Worm (Caenorhabditis elegans) whole organism, L2 larva: ENCODE data around the gene ZK1128.1.

ENCODE experiments used
- R02D3.7 ChIP-seq: fragments of 150-350 bp; optimal IDR thresholded peaks from 2 replicates; lab custom pipeline; 2014; ENCODE audit warnings: missing biosample characterization, missing genetic modification characterization
- ZK546.5 ChIP-seq: sonication (generic microtip); optimal IDR thresholded peaks from 2 replicates; lab custom pipeline; 2017; ENCODE audit warnings: missing biosample characterization, missing genetic modification characterization
- alr-1 ChIP-seq: fragments of 150-350 bp; optimal IDR thresholded peaks from 2 replicates; lab custom pipeline; 2014; ENCODE audit warnings: missing biosample characterization, missing genetic modification characterization
- aly-2 ChIP-seq: fragments of 150-350 bp; optimal IDR thresholded peaks from 2 replicates; lab custom pipeline; 2014; ENCODE audit warnings: missing biosample characterization, missing genetic modification characterization
- ama-1 ChIP-seq: fragments of 150-350 bp; optimal IDR thresholded peaks from 2 replicates; lab custom pipeline; 2018; ENCODE audit warnings: inconsistent platforms
- blmp-1 ChIP-seq: sonication (generic microtip); optimal IDR thresholded peaks from 2 replicates; lab custom pipeline; 2017; ENCODE audit warnings: missing genetic modification characterization, mild to moderate bottlenecking, missing compliant biosample characterization, antibody characterized with exemption, moderate library complexity; ENCODE audit not compliant: insufficient read depth
- ceh-82 ChIP-seq: fragments of 150-350 bp; optimal IDR thresholded peaks from 2 replicates; lab custom pipeline; 2014; ENCODE audit warnings: missing biosample characterization, missing genetic modification characterization
- crh-2 ChIP-seq: sonication (generic microtip); optimal IDR thresholded peaks from 2 replicates; lab custom pipeline; 2017; ENCODE audit warnings: missing biosample characterization, missing genetic modification characterization
- dmd-4 ChIP-seq: sonication (generic microtip); optimal IDR thresholded peaks from 2 replicates; lab custom pipeline; 2017; ENCODE audit warnings: missing biosample characterization, missing genetic modification characterization
- egl-27 ChIP-seq: sonication (generic microtip); optimal IDR thresholded peaks from 3 replicates; lab custom pipeline; 2017; ENCODE audit warnings: missing biosample characterization, missing genetic modification reagents, missing genetic modification characterization
- elt-1 ChIP-seq: fragments of 150-350 bp; optimal IDR thresholded peaks from 2 replicates; lab custom pipeline; 2014; ENCODE audit warnings: missing biosample characterization, missing genetic modification characterization
- elt-3 ChIP-seq: sonication (generic microtip); optimal IDR thresholded peaks from 2 replicates; lab custom pipeline; 2017; ENCODE audit warnings: missing biosample characterization, missing genetic modification characterization
- fos-1 ChIP-seq: fragments of 150-350 bp; optimal IDR thresholded peaks from 2 replicates; lab custom pipeline; 2014; ENCODE audit warnings: missing biosample characterization, missing genetic modification characterization
- gmeb-1 ChIP-seq: fragments of 150-350 bp; optimal IDR thresholded peaks from 2 replicates; lab custom pipeline; 2014; ENCODE audit warnings: missing biosample characterization, missing genetic modification characterization
- lin-11 ChIP-seq: fragments of 150-350 bp; sonication (generic microtip); optimal IDR thresholded peaks from 2 replicates; lab custom pipeline; 2014; ENCODE audit warnings: missing biosample characterization, missing genetic modification characterization, inconsistent platforms, mixed read lengths
- lin-13 ChIP-seq: fragments of 150-350 bp; optimal IDR thresholded peaks from 2 replicates; lab custom pipeline; 2014; ENCODE audit warnings: missing biosample characterization, missing genetic modification reagents, missing genetic modification characterization
- lin-39 ChIP-seq: fragments of 150-350 bp; optimal IDR thresholded peaks from 2 replicates; lab custom pipeline; 2014; ENCODE audit warnings: missing biosample characterization, missing genetic modification reagents, missing genetic modification characterization
- mab-5 ChIP-seq: fragments of 150-350 bp; optimal IDR thresholded peaks from 2 replicates; lab custom pipeline; 2014; ENCODE audit warnings: missing biosample characterization, missing genetic modification characterization
- nhr-10 ChIP-seq: sonication (generic microtip); optimal IDR thresholded peaks from 2 replicates; lab custom pipeline; 2017; ENCODE audit warnings: missing biosample characterization, missing genetic modification characterization
- nhr-12 ChIP-seq: fragments of 150-350 bp; optimal IDR thresholded peaks from 2 replicates; lab custom pipeline; 2014; ENCODE audit warnings: missing biosample characterization, missing genetic modification characterization
- nhr-129 ChIP-seq: fragments of 150-350 bp; optimal IDR thresholded peaks from 2 replicates; lab custom pipeline; 2014; ENCODE audit warnings: missing biosample characterization, missing genetic modification characterization
- nhr-23 ChIP-seq: fragments of 150-350 bp; optimal IDR thresholded peaks from 2 replicates; lab custom pipeline; 2014; ENCODE audit warnings: missing biosample characterization, missing genetic modification reagents, missing genetic modification characterization
- nhr-237 ChIP-seq: fragments of 150-350 bp; optimal IDR thresholded peaks from 2 replicates; lab custom pipeline; 2014; ENCODE audit warnings: missing biosample characterization, missing genetic modification characterization
- nhr-25 ChIP-seq: fragments of 150-350 bp; sonication (generic microtip); optimal IDR thresholded peaks from 3 replicates; lab custom pipeline; 2014; ENCODE audit warnings: missing biosample characterization, missing genetic modification characterization
- nhr-6 ChIP-seq: fragments of 150-350 bp; optimal IDR thresholded peaks from 2 replicates; lab custom pipeline; 2014; ENCODE audit warnings: missing biosample characterization, missing genetic modification characterization
- nhr-77 ChIP-seq: fragments of 150-350 bp; optimal IDR thresholded peaks from 2 replicates; lab custom pipeline; 2014; ENCODE audit warnings: missing biosample characterization, missing genetic modification characterization
- peb-1 ChIP-seq: fragments of 150-350 bp; optimal IDR thresholded peaks from 2 replicates; lab custom pipeline; 2014; ENCODE audit warnings: missing biosample characterization, missing genetic modification characterization
- skn-1 ChIP-seq: sonication (generic microtip); optimal IDR thresholded peaks from 2 replicates; lab custom pipeline; 2017; ENCODE audit warnings: missing biosample characterization, missing genetic modification characterization
- sma-3 ChIP-seq: sonication (generic microtip); optimal IDR thresholded peaks from 2 replicates; lab custom pipeline; 2016; ENCODE audit warnings: missing genetic modification reagents, missing genetic modification characterization, missing compliant biosample characterization
- sma-9 ChIP-seq, 2 experiments: fragments of 150-350 bp in 1 of 2; sonication (generic microtip) in 1 of 2; optimal IDR thresholded peaks; 2 replicates each; lab custom pipeline; 2014 to 2016; ENCODE audit warnings: missing genetic modification characterization in 2 of 2, mild to moderate bottlenecking in 1 of 2, missing biosample characterization in 1 of 2, missing compliant biosample characterization in 1 of 2, missing genetic modification reagents in 1 of 2, moderate library complexity in 1 of 2
- snpc-4 ChIP-seq: fragments of 150-350 bp; optimal IDR thresholded peaks from 2 replicates; lab custom pipeline; 2014; ENCODE audit warnings: missing biosample characterization, missing genetic modification characterization
- unc-39 ChIP-seq: fragments of 150-350 bp; optimal IDR thresholded peaks from 2 replicates; lab custom pipeline; 2014; ENCODE audit warnings: missing biosample characterization, missing genetic modification characterization
- unc-55 ChIP-seq: fragments of 150-350 bp; sonication (generic microtip); optimal IDR thresholded peaks from 3 replicates; lab custom pipeline; 2014; ENCODE audit warnings: missing biosample characterization, missing genetic modification reagents, missing genetic modification characterization
- ztf-1 ChIP-seq: fragments of 200-800 bp; sonication (Bioruptor generic); conservative IDR thresholded peaks from 2 replicates; pipeline ENCODE4 v1.3.6; 2022; ENCODE audit warnings: missing genetic modification characterization, missing compliant biosample characterization
- ztf-11 ChIP-seq: sonication (generic microtip); optimal IDR thresholded peaks from 2 replicates; lab custom pipeline; 2017; ENCODE audit warnings: missing biosample characterization, missing genetic modification characterization

The ZK1128.1 gene

ce11 chrIII:10085983-10086382, 28.6 kb downstream of the ZK1128.1 start, which contains the start of gene T16H12.2:
Gene T16H12.2 (plus strand): TSS chrIII:10086283.
- no peak for TF ChIP-seq peb-1 (tag; lab: Kevin White, UChicago)
- no peak for TF ChIP-seq R02D3.7 (tag; lab: Kevin White, UChicago)
- TF ChIP-seq lin-11 (tag; lab: Kevin White, UChicago), result no peak
- TF ChIP-seq unc-55 (GFP tag; lab: Kevin White, UChicago), result no peak
- TF ChIP-seq ztf-1, result no peak
- TF ChIP-seq ceh-82, result no peak
- TF ChIP-seq lin-13, result no peak
- no peak for TF ChIP-seq lin-39 (tag; lab: Kevin White, UChicago)
- TF ChIP-seq nhr-237 (tag; lab: Kevin White, UChicago), result no peak
- TF ChIP-seq egl-27 (tag; lab: Kevin White, UChicago), result no peak
- TF ChIP-seq elt-1, result no peak
- no peak for TF ChIP-seq sma-3 (GFP tag; lab: Kevin White, UChicago)
- no peak for TF ChIP-seq crh-2 (tag; lab: Kevin White, UChicago)
- no peak for TF ChIP-seq ZK546.5 (tag; lab: Kevin White, UChicago)
- TF ChIP-seq ztf-11 (tag; lab: Kevin White, UChicago), result no peak
- TF ChIP-seq nhr-129 (tag; lab: Kevin White, UChicago), result no peak
- TF ChIP-seq nhr-77 (tag; lab: Kevin White, UChicago), result no peak

DNA sequence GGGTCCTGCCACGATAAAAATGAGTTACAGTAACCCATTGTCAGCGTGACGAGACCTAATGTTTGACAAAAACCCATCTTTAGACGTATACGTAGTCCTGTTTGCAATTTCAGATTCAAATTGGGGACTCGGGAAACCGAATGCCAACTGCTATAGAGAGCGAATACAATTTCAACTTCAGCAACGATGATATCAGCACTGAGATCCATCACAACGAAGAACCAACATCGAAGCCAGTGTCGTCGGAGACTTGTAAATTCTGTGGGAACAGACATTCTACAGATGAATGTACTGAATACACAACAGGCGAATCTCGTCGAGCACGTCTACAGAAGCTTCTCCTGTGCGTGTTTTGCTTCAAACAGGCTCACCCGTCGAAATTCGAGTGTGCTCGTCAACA, 29.0 kb downstream of the ZK1128.1 start:
- no peak for TF ChIP-seq nhr-23
- TF ChIP-seq egl-27 (tag; lab: Kevin White, UChicago), result no peak
- no peak for TF ChIP-seq ama-1
- TF ChIP-seq fos-1 (tag; lab: Kevin White, UChicago), result no peak
- no peak for TF ChIP-seq lin-39 (tag; lab: Kevin White, UChicago)
- TF ChIP-seq mab-5 (tag; lab: Kevin White, UChicago), result no peak
- no peak for TF ChIP-seq ztf-1
- no peak for TF ChIP-seq dmd-4 (tag; lab: Kevin White, UChicago)
- no peak for TF ChIP-seq nhr-6 (tag; lab: Kevin White, UChicago)
- no peak for TF ChIP-seq sma-9 (GFP tag; optimal IDR thresholded peaks at IDR 0.05; lab: Kevin White, UChicago)
- TF ChIP-seq sma-9 (tag; optimal IDR thresholded peaks at IDR 0.05; lab: Kevin White, UChicago), result no peak
- TF ChIP-seq nhr-237 (tag; lab: Kevin White, UChicago), result no peak
- TF ChIP-seq gmeb-1 (tag; lab: Kevin White, UChicago), result no peak
- TF ChIP-seq blmp-1 (tag; lab: Kevin White, UChicago), result no peak
- no peak for TF ChIP-seq aly-2
- no peak for TF ChIP-seq alr-1 (tag; lab: Kevin White, UChicago)
- no peak for TF ChIP-seq nhr-10 (tag; lab: Kevin White, UChicago)
- no peak for TF ChIP-seq snpc-4 (tag; lab: Kevin White, UChicago)
- no peak for TF ChIP-seq elt-1
- TF ChIP-seq nhr-12 (tag; lab: Kevin White, UChicago), result no peak
- TF ChIP-seq, all 48 proteins: peak for 0

DNA sequence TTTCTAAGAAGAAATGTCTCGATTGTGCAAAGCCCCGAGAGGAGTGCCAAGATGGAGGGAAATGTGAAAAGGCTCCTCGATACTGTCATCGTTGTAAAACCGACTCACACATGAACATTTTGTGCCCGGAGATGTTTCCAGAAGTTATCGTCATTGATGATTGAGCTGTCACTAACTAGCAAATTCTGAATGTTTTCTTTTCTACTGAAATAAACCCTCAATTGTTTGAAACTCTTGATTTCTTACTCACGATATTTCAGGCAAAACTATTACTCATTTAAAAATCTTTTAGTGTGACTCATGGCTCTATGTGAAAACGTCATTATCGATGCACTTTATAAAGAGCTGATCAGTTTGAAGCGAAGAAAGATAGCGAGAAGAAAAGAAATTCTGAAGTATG, 29.5 kb downstream of the ZK1128.1 start, which contains the start of gene T16H12.13:
TSS of gene T16H12.13 (plus strand) at position 301 of the 400 bp plus-strand sequence.
- TF ChIP-seq ztf-1 (no peak), nhr-6 (tag; lab: Kevin White, UChicago) (no peak), dmd-4 (tag; lab: Kevin White, UChicago) (no peak), nhr-25 (tag; lab: Kevin White, UChicago) (no peak), lin-39 (tag; lab: Kevin White, UChicago) (no peak)

ce11 chrIII:10083242-10083641, 31.3 kb downstream of the ZK1128.1 start, which contains the start of gene T16H12.3:
Gene T16H12.3 (minus strand): TSS chrIII:10083292.
- TF ChIP-seq nhr-77 (tag; lab: Kevin White, UChicago) (no peak), unc-39 (no peak), skn-1 (no peak), lin-11 (tag; lab: Kevin White, UChicago) (no peak), crh-2 (tag; lab: Kevin White, UChicago) (no peak), aly-2 (no peak), R02D3.7 (tag; lab: Kevin White, UChicago) (no peak), alr-1 (tag; lab: Kevin White, UChicago) (no peak), nhr-23 (no peak), elt-3 (tag; lab: Kevin White, UChicago) (no peak), nhr-6 (tag; lab: Kevin White, UChicago) (no peak), lin-39 (tag; lab: Kevin White, UChicago) (no peak)
